Fruit fly (Drosophila melanogaster): ENCODE data around the gene SdhD.

Gene SdhD

DNA sequence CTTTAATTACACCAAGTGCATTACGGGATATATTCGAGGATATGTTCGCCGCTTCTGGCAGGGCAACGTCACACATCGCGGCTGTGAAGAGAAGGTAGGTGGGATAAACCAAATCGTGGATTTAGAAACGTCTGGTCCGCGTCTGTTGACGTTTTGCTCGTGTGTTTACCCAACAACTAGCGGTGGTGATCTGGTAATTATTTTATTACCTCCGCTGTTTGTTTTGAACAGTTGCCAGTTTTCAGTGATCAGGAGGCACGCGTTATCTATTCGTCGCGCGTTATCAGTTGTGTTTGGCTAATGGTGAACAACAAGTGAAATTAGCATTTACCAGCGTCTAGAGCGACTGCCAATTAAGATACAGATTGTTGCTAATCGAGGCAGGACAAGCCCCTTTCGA is 31.3 kb downstream of the SdhD start (continued):
- peak; percentile 72 for TF ChIP-seq CG3281 (GFP tag; optimal IDR thresholded peaks at IDR 0.05)
- TF ChIP-seq unpg (GFP tag; optimal IDR thresholded peaks at IDR 0.05) = peak; percentile 40
- no peak for TF ChIP-seq CG33557 (GFP tag; optimal IDR thresholded peaks at IDR 0.05)
- TF ChIP-seq BtbVII (GFP tag; optimal IDR thresholded peaks at IDR 0.05) = peak; percentile 77
- TF ChIP-seq Myb (GFP tag; optimal IDR thresholded peaks at IDR 0.05) = no peak
- TF ChIP-seq CG4730 (GFP tag; IDR thresholded peaks at IDR 0.05) = no peak
- TF ChIP-seq Ets97D (GFP tag; optimal IDR thresholded peaks at IDR 0.05) = no peak
- TF ChIP-seq kni (GFP tag; optimal IDR thresholded peaks at IDR 0.05) = no peak
- peak; percentile 56; the same call in 1 of the 3 replicates for TF ChIP-seq ci (GFP tag; IDR thresholded peaks at IDR 0.05)
- no peak for TF ChIP-seq CG2875 (GFP tag; optimal IDR thresholded peaks at IDR 0.05)
- no peak for TF ChIP-seq nerfin-1 (tag; optimal IDR thresholded peaks at IDR 0.05)
- TF ChIP-seq CG12155 (GFP tag; optimal IDR thresholded peaks at IDR 0.05) = no peak
- TF ChIP-seq CG18599 (GFP tag; optimal IDR thresholded peaks at IDR 0.05) = peak; percentile 86
- TF ChIP-seq CG3838 (GFP tag; optimal IDR thresholded peaks at IDR 0.05) = no peak
- peak; percentile 19 for TF ChIP-seq CG4854 (GFP tag; optimal IDR thresholded peaks at IDR 0.05)
- TF ChIP-seq Usf (GFP tag; optimal IDR thresholded peaks at IDR 0.05) = no peak
- TF ChIP-seq amos (GFP tag; IDR thresholded peaks at IDR 0.05; ENCODE audit: partially characterized antibody) = no peak
- no peak for TF ChIP-seq toy (GFP tag; IDR thresholded peaks at IDR 0.05)
- no peak for TF ChIP-seq E2f1 (GFP tag; IDR thresholded peaks at IDR 0.05)
- TF ChIP-seq Ptx1 (GFP tag; IDR thresholded peaks at IDR 0.05) = no peak
- no peak for TF ChIP-seq NC2α (GFP tag; optimal IDR thresholded peaks at IDR 0.05)
- TF ChIP-seq abd-A (tag; optimal IDR thresholded peaks at IDR 0.05) = no peak
- TF ChIP-seq Fer1 (GFP tag; optimal IDR thresholded peaks at IDR 0.05) = peak; percentile 82
- TF ChIP-seq dysf (GFP tag; IDR thresholded peaks at IDR 0.05) = no peak
- TF ChIP-seq HmgZ (tag; optimal IDR thresholded peaks at IDR 0.05) = peak; percentile 57
- no peak for TF ChIP-seq CG11085 (GFP tag; IDR thresholded peaks at IDR 0.05)
- no peak for TF ChIP-seq Antp (GFP tag; optimal IDR thresholded peaks at IDR 0.05)
- TF ChIP-seq Atf6 (GFP tag; IDR thresholded peaks at IDR 0.05) = peak; percentile 70; the same call in 1 of the 2 replicates
- TF ChIP-seq CG31441 (GFP tag; IDR thresholded peaks at IDR 0.05) = no peak
- no peak for TF ChIP-seq bigmax (GFP tag; optimal IDR thresholded peaks at IDR 0.05)
- TF ChIP-seq fd102C (GFP tag; optimal IDR thresholded peaks at IDR 0.05) = no peak
- TF ChIP-seq CG15011 (GFP tag; optimal IDR thresholded peaks at IDR 0.05) = peak; percentile 24
- no peak for TF ChIP-seq CG10147 (GFP tag; optimal IDR thresholded peaks at IDR 0.05)
- TF ChIP-seq usp (GFP tag; optimal IDR thresholded peaks at IDR 0.05) = no peak
- no peak for TF ChIP-seq pb (GFP tag; optimal IDR thresholded peaks at IDR 0.05)
- peak; percentile 24 for TF ChIP-seq Fer2 (tag; optimal IDR thresholded peaks at IDR 0.05)
- TF ChIP-seq maf-S (GFP tag; optimal IDR thresholded peaks at IDR 0.05) = no peak
- no peak for TF ChIP-seq bbx (GFP tag; IDR thresholded peaks at IDR 0.05; ENCODE audit: partially characterized antibody)
- no peak for TF ChIP-seq Optix (GFP tag; IDR thresholded peaks at IDR 0.05)
- no peak for TF ChIP-seq chif (GFP tag; optimal IDR thresholded peaks at IDR 0.05)
- TF ChIP-seq scrt (GFP tag; optimal IDR thresholded peaks at IDR 0.05) = peak; percentile 46
- no peak for TF ChIP-seq CG10366 (GFP tag; IDR thresholded peaks at IDR 0.05)
- peak; percentile 39 for TF ChIP-seq CG6683 (GFP tag; optimal IDR thresholded peaks at IDR 0.05)
- TF ChIP-seq CG13123 (GFP tag; optimal IDR thresholded peaks at IDR 0.05) = no peak
- TF ChIP-seq Spps (tag; optimal IDR thresholded peaks at IDR 0.05) = no peak
- no peak for TF ChIP-seq CG14667 (GFP tag; IDR thresholded peaks at IDR 0.05)
- no peak for TF ChIP-seq CG43689 (GFP tag; IDR thresholded peaks at IDR 0.05)
- TF ChIP-seq Chrac-16 (GFP tag; optimal IDR thresholded peaks at IDR 0.05) = no peak
- peak; percentile 60 for TF ChIP-seq HHEX (GFP tag; optimal IDR thresholded peaks at IDR 0.05)
- no peak for TF ChIP-seq CG4404 (GFP tag; IDR thresholded peaks at IDR 0.05)
- TF ChIP-seq CG1024 (GFP tag; IDR thresholded peaks at IDR 0.05) = no peak
- TF ChIP-seq mirr (GFP tag; optimal IDR thresholded peaks at IDR 0.05) = peak; percentile 89

All from whole organism, embryonic.